Fruit fly (Drosophila melanogaster): ENCODE measurements around the gene RpS27.
A peak's percentile ranks its signal among the peaks of the same experiment; 100 is the strongest.

Gene RpS27

DNA sequence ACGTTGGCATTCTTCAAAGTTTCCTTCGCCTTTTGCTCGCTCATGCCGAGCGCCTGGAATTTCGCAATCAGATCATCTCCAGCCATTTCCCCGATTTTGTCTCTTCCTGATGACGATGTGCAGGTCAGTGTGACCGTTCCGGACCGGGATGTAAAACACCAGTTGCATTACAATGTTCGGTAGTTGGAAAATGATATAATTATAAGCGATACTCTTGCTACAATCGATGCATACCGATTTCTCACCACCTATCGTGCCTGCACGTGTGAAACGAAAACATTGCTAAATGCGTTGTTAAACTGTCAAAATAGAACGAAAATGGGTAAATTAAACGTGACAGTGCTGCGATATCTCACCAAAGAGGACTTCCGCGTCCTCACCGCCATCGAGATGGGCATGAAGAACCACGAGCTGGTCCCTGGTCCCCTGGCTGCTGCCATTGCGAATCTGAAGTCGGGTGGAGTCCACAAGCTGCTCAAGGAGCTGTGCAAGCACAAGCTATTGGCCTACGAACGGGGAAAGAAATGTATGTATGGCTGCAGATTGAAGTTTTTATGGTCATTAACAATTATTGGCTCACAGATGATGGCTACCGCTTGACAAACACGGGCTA lies 18.4 kb upstream of the RpS27 start, which contains the start of the genes GlnRS and RIOK2 (continued):
- no peak for TF ChIP-seq dysf (GFP tag; IDR thresholded peaks at IDR 0.05)
- peak; percentile 95 for TF ChIP-seq MESR4 (GFP tag; optimal IDR thresholded peaks at IDR 0.05)
- no peak for TF ChIP-seq Hey (tag; optimal IDR thresholded peaks at IDR 0.05)
- TF ChIP-seq fd64A (GFP tag; optimal IDR thresholded peaks at IDR 0.05), result no peak
- TF ChIP-seq gsb (GFP tag; IDR thresholded peaks at IDR 0.05), result no peak
- TF ChIP-seq br (optimal IDR thresholded peaks at IDR 0.05), result no peak
- no peak for TF ChIP-seq CG2889 (GFP tag; IDR thresholded peaks at IDR 0.05)
- no peak for TF ChIP-seq TFAM (GFP tag; optimal IDR thresholded peaks at IDR 0.05)
- peak; percentile 71 for TF ChIP-seq nmo (GFP tag; optimal IDR thresholded peaks at IDR 0.05)
- TF ChIP-seq CG8924 (tag; optimal IDR thresholded peaks at IDR 0.05), result no peak
- TF ChIP-seq ftz-f1 (GFP tag; optimal IDR thresholded peaks at IDR 0.05), result no peak
- TF ChIP-seq Asciz (GFP tag; optimal IDR thresholded peaks at IDR 0.05), result no peak
- no peak for TF ChIP-seq CG18262 (tag; optimal IDR thresholded peaks at IDR 0.05)
- peak; percentile 96 for TF ChIP-seq cwo (GFP tag; optimal IDR thresholded peaks at IDR 0.05)
- peak; percentile 97 for TF ChIP-seq unc-4 (GFP tag; IDR thresholded peaks at IDR 0.05; ENCODE audit: partially characterized antibody)
- no peak for TF ChIP-seq ttk (GFP tag; IDR thresholded peaks at IDR 0.05)
- no peak for TF ChIP-seq Lim3 (GFP tag; IDR thresholded peaks at IDR 0.05)
- TF ChIP-seq Oli (tag; optimal IDR thresholded peaks at IDR 0.05), result no peak
- no peak for TF ChIP-seq tup (GFP tag; optimal IDR thresholded peaks at IDR 0.05)
- TF ChIP-seq scrt (GFP tag; optimal IDR thresholded peaks at IDR 0.05), result peak; percentile 95
- TF ChIP-seq CG17612 (GFP tag; IDR thresholded peaks at IDR 0.05), result no peak
- TF ChIP-seq vvl (GFP tag; IDR thresholded peaks at IDR 0.05), result peak; percentile 8; the same call in 1 of the 2 replicates
- no peak for TF ChIP-seq CG4730 (GFP tag; IDR thresholded peaks at IDR 0.05)
- peak; percentile 16 for TF ChIP-seq CG9609 (GFP tag; optimal IDR thresholded peaks at IDR 0.05)
- peak; percentile 44 for TF ChIP-seq kah (GFP tag; optimal IDR thresholded peaks at IDR 0.05)
- peak; percentile 77 for TF ChIP-seq CG17186 (GFP tag; optimal IDR thresholded peaks at IDR 0.05)
- TF ChIP-seq CG17385 (GFP tag; optimal IDR thresholded peaks at IDR 0.05), result no peak
- no peak for TF ChIP-seq Chrac-16 (GFP tag; optimal IDR thresholded peaks at IDR 0.05)
- TF ChIP-seq Sry-β (GFP tag; optimal IDR thresholded peaks at IDR 0.05), result peak; percentile 67
- TF ChIP-seq CG15479 (GFP tag; optimal IDR thresholded peaks at IDR 0.05), result no peak
- TF ChIP-seq az2 (GFP tag; optimal IDR thresholded peaks at IDR 0.05), result no peak
- TF ChIP-seq org-1 (GFP tag; optimal IDR thresholded peaks at IDR 0.05), result no peak
- no peak for TF ChIP-seq schlank (tag; optimal IDR thresholded peaks at IDR 0.05)
- TF ChIP-seq B-H2 (GFP tag; optimal IDR thresholded peaks at IDR 0.05), result peak; percentile 53
- no peak for TF ChIP-seq CG16779 (GFP tag; IDR thresholded peaks at IDR 0.05)
- no peak for TF ChIP-seq CG4404 (GFP tag; IDR thresholded peaks at IDR 0.05)
- no peak for TF ChIP-seq Ravus (GFP tag; IDR thresholded peaks at IDR 0.05)
- no peak for TF ChIP-seq CG9437 (GFP tag; optimal IDR thresholded peaks at IDR 0.05)
- TF ChIP-seq CG32767 (GFP tag; IDR thresholded peaks at IDR 0.05), result no peak
- peak; percentile 97 for TF ChIP-seq Max (GFP tag; optimal IDR thresholded peaks at IDR 0.05)
- TF ChIP-seq amos (GFP tag; IDR thresholded peaks at IDR 0.05; ENCODE audit: partially characterized antibody), result peak; percentile 97
- TF ChIP-seq CG17802 (tag; optimal IDR thresholded peaks at IDR 0.05), result peak; percentile 92
- TF ChIP-seq ken (GFP tag; IDR thresholded peaks at IDR 0.05), result no peak
- TF ChIP-seq Ets65A (GFP tag), result no peak
- no peak for TF ChIP-seq Aef1 (GFP tag; IDR thresholded peaks at IDR 0.05)
- peak; percentile 32 for TF ChIP-seq p53 (GFP tag; optimal IDR thresholded peaks at IDR 0.05)
- TF ChIP-seq CG18599 (GFP tag; optimal IDR thresholded peaks at IDR 0.05), result no peak
- peak; percentile 20 for TF ChIP-seq Xbp1 (GFP tag; optimal IDR thresholded peaks at IDR 0.05)
- peak; percentile 94 for TF ChIP-seq Scr (GFP tag; IDR thresholded peaks at IDR 0.05; ENCODE audit: partially characterized antibody)
- no peak for TF ChIP-seq tll (GFP tag; optimal IDR thresholded peaks at IDR 0.05)
- no peak for TF ChIP-seq sim (GFP tag; IDR thresholded peaks at IDR 0.05)

Measured in whole organism, embryonic.